Fruit fly (Drosophila melanogaster) S2 (cell line): ENCODE measurements around the gene Sh.

Experiments
- CG8478 ChIP-seq: fragments of >200 bp; optimal IDR thresholded peaks from 2 replicates; lab custom pipeline; 2018
- CTCF ChIP-seq, 2 experiments: fragments of >200 bp; optimal IDR thresholded peaks; 2 replicates each; lab custom pipeline; 2018

dm6 chrX:18085470-18085797 lies 22.4 kb upstream of the Sh start, which contains the start of gene Ada3:
- TF ChIP-seq CG8478 (no peak), CTCF (optimal IDR thresholded peaks at IDR 0.05; lab: Kevin White, UChicago) (no peak)
